Worm (Caenorhabditis elegans): ENCODE results near the gene Y102A11A.9.
"Not testable (repeated sequence)": the region's sequence is repeated elsewhere in the genome, so short reads cannot be mapped to it uniquely, and the experiment has no call there.

Y102A11A.9 gene

ce11 chrX:2018848-2019247 is 5.9 kb downstream of the Y102A11A.9 start, which contains the start of gene Y102A11A.3:
Gene Y102A11A.3, plus strand, starts transcription at chrX:2019148.
- TF ChIP-seq aly-2 (tag; optimal IDR thresholded peaks at IDR 0.05), result no peak
- no peak for TF ChIP-seq lsy-12 (tag; optimal IDR thresholded peaks at IDR 0.05)
- no peak for TF ChIP-seq nhr-23 (tag; optimal IDR thresholded peaks at IDR 0.05)
- TF ChIP-seq ztf-11 (tag; optimal IDR thresholded peaks at IDR 0.05), result no peak
- TF ChIP-seq nhr-28 (tag; optimal IDR thresholded peaks at IDR 0.05), result no peak
- TF ChIP-seq pqm-1 (tag; optimal IDR thresholded peaks at IDR 0.05), result no peak
- no peak for TF ChIP-seq nhr-11 (tag; optimal IDR thresholded peaks at IDR 0.05)
- no peak for TF ChIP-seq ceh-28 (tag; optimal IDR thresholded peaks at IDR 0.05)
- no peak for TF ChIP-seq fkh-2 (tag; optimal IDR thresholded peaks at IDR 0.05)
- no peak for TF ChIP-seq daf-12 (tag; optimal IDR thresholded peaks at IDR 0.05)
- no peak for TF ChIP-seq ceh-16 (tag; optimal IDR thresholded peaks at IDR 0.05)
- TF ChIP-seq mml-1 (tag; optimal IDR thresholded peaks at IDR 0.05), result no peak
- TF ChIP-seq nhr-12 (tag; optimal IDR thresholded peaks at IDR 0.05), result no peak
- TF ChIP-seq elt-3 (tag; optimal IDR thresholded peaks at IDR 0.05), result no peak
- no peak for TF ChIP-seq snpc-4 (tag; optimal IDR thresholded peaks at IDR 0.05)

ce11 chrX:2021558-2021957 is 8.6 kb downstream of the Y102A11A.9 start:
- TF ChIP-seq pha-4 (tag; optimal IDR thresholded peaks at IDR 0.05), result peak; percentile 24
- peak; percentile 34 for TF ChIP-seq pqm-1 (tag; optimal IDR thresholded peaks at IDR 0.05)
- TF ChIP-seq elt-2 (tag; optimal IDR thresholded peaks at IDR 0.05), result peak; percentile 46
- no peak for TF ChIP-seq fkh-2 (tag; optimal IDR thresholded peaks at IDR 0.05)

- TF ChIP-seq pqm-1 (tag; optimal IDR thresholded peaks at IDR 0.05) (peak; percentile 8), elt-2 (tag; optimal IDR thresholded peaks at IDR 0.05) (peak; percentile 72)
Measured at ce11 chrX:2025405-2025804, 12.5 kb downstream of the Y102A11A.9 start.

- not testable (repeated sequence) for TF ChIP-seq fkh-2, nhr-76, ztf-4 (tag; optimal IDR thresholded peaks at IDR 0.05)
Measured at ce11 chrX:2026342-2026741, 13.4 kb downstream of the Y102A11A.9 start, which contains the start of gene Y102A11A.2. Gene Y102A11A.2, plus strand, starts transcription at chrX:2026642.

- TF ChIP-seq nfya-1 (tag; optimal IDR thresholded peaks at IDR 0.05; ENCODE audit: insufficient read depth), result no peak
- peak; percentile 42 for TF ChIP-seq pqm-1 (tag; optimal IDR thresholded peaks at IDR 0.05)
- TF ChIP-seq pha-4 (tag; optimal IDR thresholded peaks at IDR 0.05), result peak; percentile 51
- peak; percentile 29 for TF ChIP-seq elt-2 (tag; optimal IDR thresholded peaks at IDR 0.05)
Measured at ce11 chrX:2030871-2031270, 17.9 kb downstream of the Y102A11A.9 start.

- TF ChIP-seq nhr-43 (tag; optimal IDR thresholded peaks at IDR 0.05; ENCODE audit: poor library complexity, severe bottlenecking) (peak; percentile 36), aly-2 (tag; optimal IDR thresholded peaks at IDR 0.05) (no peak), elt-3 (tag; optimal IDR thresholded peaks at IDR 0.05) (peak in 1 of 3 experiments; percentile 55), sea-2 (GFP tag; optimal IDR thresholded peaks at IDR 0.05) (no peak), nhr-23 (tag; optimal IDR thresholded peaks at IDR 0.05) (peak; percentile 46)
Measured at ce11 chrX:2031414-2031813, 18.5 kb downstream of the Y102A11A.9 start, which contains the start of gene Y102A11A.5. Gene Y102A11A.5, minus strand, starts transcription at chrX:2031588.

ce11 chrX:2035172-2035571 is 22.2 kb downstream of the Y102A11A.9 start, which contains the start of gene ergi-1:
Gene ergi-1, minus strand, starts transcription at chrX:2035272.
- TF ChIP-seq fkh-2 (tag; optimal IDR thresholded peaks at IDR 0.05), result no peak
- no peak for TF ChIP-seq nhr-23 (tag; optimal IDR thresholded peaks at IDR 0.05)
- TF ChIP-seq pha-4 (tag; optimal IDR thresholded peaks at IDR 0.05), result peak; percentile 69

- TF ChIP-seq unc-39 (tag; optimal IDR thresholded peaks at IDR 0.05) (no peak), hmg-11 (tag; optimal IDR thresholded peaks at IDR 0.05) (no peak), nhr-11 (tag; optimal IDR thresholded peaks at IDR 0.05) (no peak), lin-15B (tag; optimal IDR thresholded peaks at IDR 0.05) (no peak), ceh-28 (tag; optimal IDR thresholded peaks at IDR 0.05) (no peak)
Measured at ce11 chrX:2039358-2039757, 26.4 kb downstream of the Y102A11A.9 start, which contains the start of gene smex-2. Gene smex-2, minus strand, starts transcription at chrX:2039458.

Data from whole organism, L3 larva.